Fruit fly (Drosophila melanogaster): ENCODE results near the gene CG5199.

dm6 chr3L:20498204-20498603 lies 45.5 kb upstream of the CG5199 start:
- TF ChIP-seq CG34367 (tag; optimal IDR thresholded peaks at IDR 0.05) (no peak), D1 (tag; optimal IDR thresholded peaks at IDR 0.05) (peak; percentile 29), CG17806 (tag; optimal IDR thresholded peaks at IDR 0.05) (no peak), Ets98B (GFP tag; IDR thresholded peaks at IDR 0.05) (no peak), CG14655 (GFP tag; optimal IDR thresholded peaks at IDR 0.05) (no peak), CG12605 (GFP tag; IDR thresholded peaks at IDR 0.05) (no peak), CG32121 (GFP tag; IDR thresholded peaks at IDR 0.05) (0 out of 2 replicates have a peak, but pooled peaks have one; percentile 18), CG10348 (GFP tag; IDR thresholded peaks at IDR 0.05) (no peak), Pif1A (GFP tag; optimal IDR thresholded peaks at IDR 0.05) (no peak), rn (GFP tag; IDR thresholded peaks at IDR 0.05) (no peak), CG4496 (GFP tag; IDR thresholded peaks at IDR 0.05) (no peak), EcR (GFP tag; optimal IDR thresholded peaks at IDR 0.05) (no peak), gl (tag; optimal IDR thresholded peaks at IDR 0.05) (no peak), CG15710 (tag; optimal IDR thresholded peaks at IDR 0.05) (no peak)

All from whole organism, pupa.